Worm (Caenorhabditis elegans) whole organism, L4/young adult: ENCODE data around the gene mec-2.

Experiments used
- W03F9.2 ChIP-seq: fragments of 150-350 bp; optimal IDR thresholded peaks from 2 replicates; lab custom pipeline; 2014; ENCODE audit warnings: missing biosample characterization, missing genetic modification characterization
- dao-5 ChIP-seq: sonication (generic microtip); optimal IDR thresholded peaks from 2 replicates; lab custom pipeline; 2016; ENCODE audit warnings: missing genotype, missing genetic modification characterization, moderate library complexity, missing compliant biosample characterization
- him-1 ChIP-seq: sonication (generic microtip); optimal IDR thresholded peaks from 2 replicates; lab custom pipeline; 2016; ENCODE audit warnings: missing genotype, missing genetic modification reagents, missing genetic modification characterization, missing compliant biosample characterization

ce11 chrX:5628432-5628977, 61.0 kb downstream of the mec-2 start:
- TF ChIP-seq him-1 (tag; lab: Kevin White, UChicago) (no peak), W03F9.2 (tag; lab: Kevin White, UChicago) (no peak), dao-5 (no peak)
